Worm (Caenorhabditis elegans) whole organism, L2 larva: ENCODE data around the gene T27E4.5.

ENCODE experiments used
- dmd-4 ChIP-seq: sonication (generic microtip); optimal IDR thresholded peaks from 2 replicates; lab custom pipeline; 2017; ENCODE audit warnings: missing biosample characterization, missing genetic modification characterization
- lin-39 ChIP-seq: fragments of 150-350 bp; optimal IDR thresholded peaks from 2 replicates; lab custom pipeline; 2014; ENCODE audit warnings: missing biosample characterization, missing genetic modification reagents, missing genetic modification characterization
- nhr-12 ChIP-seq: fragments of 150-350 bp; optimal IDR thresholded peaks from 2 replicates; lab custom pipeline; 2014; ENCODE audit warnings: missing biosample characterization, missing genetic modification characterization
- nhr-25 ChIP-seq: fragments of 150-350 bp; sonication (generic microtip); optimal IDR thresholded peaks from 3 replicates; lab custom pipeline; 2014; ENCODE audit warnings: missing biosample characterization, missing genetic modification characterization
- nhr-77 ChIP-seq: fragments of 150-350 bp; optimal IDR thresholded peaks from 2 replicates; lab custom pipeline; 2014; ENCODE audit warnings: missing biosample characterization, missing genetic modification characterization
- sma-9 ChIP-seq, 2 experiments: fragments of 150-350 bp in 1 of 2; sonication (generic microtip) in 1 of 2; optimal IDR thresholded peaks; 2 replicates each; lab custom pipeline; 2014 to 2016; ENCODE audit warnings: missing genetic modification characterization in 2 of 2, mild to moderate bottlenecking in 1 of 2, missing biosample characterization in 1 of 2, missing compliant biosample characterization in 1 of 2, missing genetic modification reagents in 1 of 2, moderate library complexity in 1 of 2
- unc-62 ChIP-seq: fragments of 150-350 bp; optimal IDR thresholded peaks from 2 replicates; lab custom pipeline; 2014; ENCODE audit warnings: missing biosample characterization, missing genetic modification reagents, missing genetic modification characterization
- ztf-11 ChIP-seq: sonication (generic microtip); optimal IDR thresholded peaks from 2 replicates; lab custom pipeline; 2017; ENCODE audit warnings: missing biosample characterization, missing genetic modification characterization
- ztf-4 ChIP-seq: fragments of 150-350 bp; optimal IDR thresholded peaks from 2 replicates; lab custom pipeline; 2014; ENCODE audit warnings: missing biosample characterization, missing genetic modification characterization

- TF ChIP-seq ztf-4: no peak
- TF ChIP-seq lin-39 (tag; lab: Kevin White, UChicago): no peak
- TF ChIP-seq ztf-11 (tag; lab: Kevin White, UChicago): no peak
- TF ChIP-seq nhr-25 (tag; lab: Kevin White, UChicago): no peak
- TF ChIP-seq dmd-4 (tag; lab: Kevin White, UChicago): no peak
- TF ChIP-seq nhr-77 (tag; lab: Kevin White, UChicago): no peak
- no peak for TF ChIP-seq sma-9 (GFP tag; optimal IDR thresholded peaks at IDR 0.05; lab: Kevin White, UChicago)
- no peak for TF ChIP-seq sma-9 (tag; optimal IDR thresholded peaks at IDR 0.05; lab: Kevin White, UChicago)
- TF ChIP-seq unc-62 (GFP tag; lab: Kevin White, UChicago): no peak
- TF ChIP-seq nhr-12 (tag; lab: Kevin White, UChicago): no peak
These were observed 31.5 kb upstream of the T27E4.5 start, which contains the start of gene frpr-6 for ce11 chrV:9101062-9101461.
